Worm (Caenorhabditis elegans): ENCODE data around the gene K09B3.1.

Gene K09B3.1

DNA sequence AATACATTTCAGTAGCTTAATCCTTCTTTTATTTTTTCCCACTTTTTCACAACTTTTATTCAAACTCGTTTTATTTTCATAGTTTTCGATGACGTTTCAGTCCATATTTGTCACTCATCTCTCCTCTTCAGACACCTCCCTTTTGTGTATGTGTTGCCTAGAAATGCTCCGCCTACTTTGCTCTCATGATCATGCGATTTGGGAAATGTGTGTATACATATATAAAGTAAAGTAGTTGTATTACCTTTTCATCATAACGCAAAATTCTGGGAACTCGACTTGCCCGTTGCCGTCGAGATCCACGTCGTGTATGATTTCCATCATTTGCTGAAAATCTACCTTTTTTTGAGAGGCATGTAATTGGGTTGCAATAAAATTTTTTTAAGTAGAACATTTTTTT, 37.5 kb downstream of the K09B3.1 start (continued):
- no peak for TF ChIP-seq hlh-17 (GFP tag; optimal IDR thresholded peaks at IDR 0.05; ENCODE audit: borderline replicate concordance)
- TF ChIP-seq dsc-1 (tag; optimal IDR thresholded peaks at IDR 0.05) = peak; percentile 58

- TF ChIP-seq dpl-1 (GFP tag; optimal IDR thresholded peaks at IDR 0.05) (no peak), efl-1 (optimal IDR thresholded peaks at IDR 0.05) (no peak), efl-1 (GFP tag; optimal IDR thresholded peaks at IDR 0.05 in 1 of 2) (peak in 1 of 2 experiments; percentile 4), ceh-90 (tag; optimal IDR thresholded peaks at IDR 0.05) (no peak), mep-1 (tag; optimal IDR thresholded peaks at IDR 0.05) (no peak), sox-4 (tag; optimal IDR thresholded peaks at IDR 0.05) (peak; percentile 42), dsc-1 (tag; optimal IDR thresholded peaks at IDR 0.05) (peak; percentile 87), zag-1 (tag; optimal IDR thresholded peaks at IDR 0.05) (no peak), fkh-8 (tag; optimal IDR thresholded peaks at IDR 0.05) (peak; percentile 24), Y116A8C.19 (tag; optimal IDR thresholded peaks at IDR 0.05; ENCODE audit: borderline replicate concordance) (no peak), fos-1 (tag; optimal IDR thresholded peaks at IDR 0.05) (no peak), snu-23 (GFP tag; optimal IDR thresholded peaks at IDR 0.05) (no peak), hpl-2 (GFP tag; optimal IDR thresholded peaks at IDR 0.05) (no peak), ets-5 (GFP tag; IDR thresholded peaks at IDR 0.05) (no peak), pax-3 (tag; optimal IDR thresholded peaks at IDR 0.05) (peak; percentile 42)
These were observed 39.2 kb downstream of the K09B3.1 start for ce11 chrIV:3833778-3834177.

DNA sequence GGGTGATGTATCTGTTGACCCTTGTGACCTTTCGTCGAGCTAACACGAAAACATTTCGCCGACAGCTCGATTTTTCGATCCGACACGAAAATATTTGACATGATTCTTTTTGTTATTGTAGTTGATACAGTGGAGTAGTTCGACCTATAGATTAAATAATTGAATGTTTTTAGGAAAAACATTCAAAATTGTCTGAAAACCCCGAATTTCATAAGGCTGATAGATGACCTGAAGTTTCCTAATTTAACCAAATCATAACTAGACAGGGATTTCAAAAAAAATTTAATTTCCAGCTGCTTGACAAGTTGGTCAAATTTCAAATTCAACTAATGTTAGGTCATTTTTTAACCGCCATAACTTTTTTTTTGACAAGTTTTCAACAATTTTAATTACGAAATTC, 40.5 kb downstream of the K09B3.1 start, which contains the start of gene cal-3:
TSS of gene cal-3 (minus strand) at position 101 of the 400 bp plus-strand sequence.
- TF ChIP-seq unc-30 (tag; optimal IDR thresholded peaks at IDR 0.05) (no peak), lin-15B (tag; optimal IDR thresholded peaks at IDR 0.05) (no peak), vab-15 (tag; optimal IDR thresholded peaks at IDR 0.05) (no peak), efl-1 (optimal IDR thresholded peaks at IDR 0.05) (no peak), efl-1 (GFP tag; optimal IDR thresholded peaks at IDR 0.05 in 1 of 2) (peak in 1 of 2 experiments; percentile 19)

DNA sequence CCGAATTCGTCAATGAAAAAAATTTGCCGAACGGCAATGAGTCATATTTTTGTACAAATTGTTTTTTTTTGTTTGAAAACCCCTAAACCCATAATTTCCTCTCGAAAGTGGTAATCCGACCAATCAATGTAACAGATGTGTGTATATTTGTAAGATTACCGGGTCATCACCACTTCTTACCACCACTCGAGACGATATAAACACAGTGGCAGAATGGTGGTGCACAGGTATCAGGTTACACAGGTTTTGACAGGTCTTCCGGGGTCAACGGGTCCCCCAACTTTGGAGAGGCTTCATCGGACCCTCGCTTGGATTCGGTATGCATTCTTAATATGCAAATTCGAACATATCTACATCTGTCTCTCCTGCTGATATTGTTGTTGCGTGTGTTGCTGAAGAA, 44.1 kb downstream of the K09B3.1 start:
- no peak for TF ChIP-seq ceh-82 (tag; optimal IDR thresholded peaks at IDR 0.05)
- TF ChIP-seq nhr-77 (tag; optimal IDR thresholded peaks at IDR 0.05) = no peak
- no peak for TF ChIP-seq unc-62 (GFP tag; optimal IDR thresholded peaks at IDR 0.05)
- no peak for TF ChIP-seq alr-1 (tag; optimal IDR thresholded peaks at IDR 0.05; ENCODE audit: borderline replicate concordance)

DNA sequence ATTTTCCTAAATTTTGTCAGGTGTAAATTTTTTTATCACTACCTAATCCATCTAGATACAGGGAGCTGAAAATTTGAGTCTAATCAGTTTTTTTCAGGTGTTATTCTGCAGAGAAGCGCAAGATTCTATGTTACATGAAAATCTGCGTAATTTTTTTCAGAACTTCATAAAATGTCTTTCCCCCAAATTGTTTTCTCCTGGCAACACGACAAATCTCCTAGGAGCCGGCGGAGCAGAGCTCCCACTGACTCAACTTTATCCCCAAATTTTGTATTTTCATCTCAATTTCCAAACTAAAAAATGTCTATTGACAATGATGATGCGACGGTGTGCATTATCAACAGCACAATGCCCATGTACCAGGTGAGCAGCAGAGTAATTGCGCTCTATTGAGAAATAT, 44.9 kb downstream of the K09B3.1 start, which contains the start of gene F28F9.2:
TSS of gene F28F9.2 (plus strand) at position 301 of the 400 bp plus-strand sequence.
- TF ChIP-seq rnt-1 (tag; optimal IDR thresholded peaks at IDR 0.05) (no peak), blmp-1 (tag; optimal IDR thresholded peaks at IDR 0.05) (no peak), zip-4 (GFP tag; optimal IDR thresholded peaks at IDR 0.05) (no peak), lin-13 (GFP tag; optimal IDR thresholded peaks at IDR 0.05) (no peak), unc-30 (tag; optimal IDR thresholded peaks at IDR 0.05) (no peak), sptf-1 (tag; optimal IDR thresholded peaks at IDR 0.05) (no peak), tbx-2 (tag; optimal IDR thresholded peaks at IDR 0.05) (no peak), nhr-19 (GFP tag; conservative IDR thresholded peaks at IDR 0.05) (no peak), nhr-28 (tag; optimal IDR thresholded peaks at IDR 0.05) (no peak), F16B12.6 (tag; optimal IDR thresholded peaks at IDR 0.05) (no peak), lin-35 (GFP tag; optimal IDR thresholded peaks at IDR 0.05) (no peak), hpl-2 (GFP tag; optimal IDR thresholded peaks at IDR 0.05) (no peak), nhr-71 (tag; optimal IDR thresholded peaks at IDR 0.05) (no peak), unc-62 (GFP tag; optimal IDR thresholded peaks at IDR 0.05) (no peak), xbp-1 (tag; optimal IDR thresholded peaks at IDR 0.05) (no peak), efl-1 (optimal IDR thresholded peaks at IDR 0.05) (no peak), efl-1 (GFP tag; optimal IDR thresholded peaks at IDR 0.05 in 1 of 2) (no peak)

Measured in whole organism, L1 larva.